Worm (Caenorhabditis elegans): ENCODE data around the gene F35F10.5.

ce11 chrV:3266189-3266588 is 18.5 kb upstream of the F35F10.5 start, which contains the start of gene T28A11.17:
- no peak for TF ChIP-seq ama-1 (optimal IDR thresholded peaks at IDR 0.05)
- TF ChIP-seq pes-1 (GFP tag; IDR thresholded peaks at IDR 0.05), result no peak
- no peak for TF ChIP-seq hnd-1 (tag; optimal IDR thresholded peaks at IDR 0.05)
- TF ChIP-seq sea-1 (GFP tag; conservative IDR thresholded peaks at IDR 0.05), result no peak
- TF ChIP-seq flt-1 (GFP tag; IDR thresholded peaks at IDR 0.05), result no peak
- no peak for TF ChIP-seq tbx-11 (GFP tag; IDR thresholded peaks at IDR 0.05)
- TF ChIP-seq ceh-36 (tag; optimal IDR thresholded peaks at IDR 0.05), result no peak
- TF ChIP-seq B0310.2 (tag; optimal IDR thresholded peaks at IDR 0.05), result no peak
